Fruit fly (Drosophila melanogaster) whole organism, wandering third instar larva: ENCODE data around the gene CG1812.

ENCODE experiments used
- Abd-B ChIP-seq: fragments of >200 bp; optimal IDR thresholded peaks from 2 replicates; lab custom pipeline; 2017; ENCODE audit warnings: missing biosample characterization, missing genetic modification characterization
- CG32264 ChIP-seq: fragments of 200-800 bp; sonication (Bioruptor generic); optimal IDR thresholded peaks from 2 replicates; lab custom pipeline; 2016; ENCODE audit warnings: missing biosample characterization, missing genetic modification characterization
- CG9705 ChIP-seq: fragments of 200-800 bp; sonication (Bioruptor generic); optimal IDR thresholded peaks from 2 replicates; lab custom pipeline; 2018; ENCODE audit warnings: missing biosample characterization, mild to moderate bottlenecking, missing genetic modification characterization
- CrebA ChIP-seq: fragments of 200-800 bp; sonication (Bioruptor generic); optimal IDR thresholded peaks from 2 replicates; lab custom pipeline; 2016; ENCODE audit warnings: missing biosample characterization, mild to moderate bottlenecking, missing genetic modification characterization, borderline replicate concordance
- Dfd ChIP-seq: fragments of >200 bp; optimal IDR thresholded peaks from 2 replicates; lab custom pipeline; 2017; ENCODE audit warnings: missing biosample characterization, missing genetic modification characterization
- Dif ChIP-seq: fragments of 200-275, 200-300 bp; sonication (Bioruptor generic); optimal IDR thresholded peaks from 2 replicates; lab custom pipeline; 2018; ENCODE audit warnings: missing biosample characterization, missing genetic modification characterization; ENCODE audit not compliant: partially characterized antibody
- GATAd ChIP-seq: sonication (Bioruptor generic); optimal IDR thresholded peaks from 2 replicates; lab custom pipeline; 2016; ENCODE audit warnings: missing biosample characterization, missing genetic modification characterization
- HLH106 ChIP-seq: fragments of 200-800 bp; optimal IDR thresholded peaks from 3 replicates; lab custom pipeline; 2019; ENCODE audit warnings: missing biosample characterization, mild to moderate bottlenecking, missing genetic modification characterization, moderate library complexity
- Hnf4 ChIP-seq: fragments of 200-800 bp; sonication (Bioruptor generic); optimal IDR thresholded peaks from 2 replicates; lab custom pipeline; 2016; ENCODE audit warnings: missing biosample characterization, mild to moderate bottlenecking, missing genetic modification characterization
- Hr78 ChIP-seq: fragments of >200 bp; optimal IDR thresholded peaks from 2 replicates; lab custom pipeline; 2017; ENCODE audit warnings: missing biosample characterization, missing genetic modification characterization
- Hr83 ChIP-seq: fragments of 200-300 bp; sonication (Bioruptor generic); optimal IDR thresholded peaks from 2 replicates; lab custom pipeline; 2016; ENCODE audit warnings: missing biosample characterization, mild to moderate bottlenecking, missing genetic modification characterization, moderate library complexity; ENCODE audit not compliant: poor library complexity, severe bottlenecking
- Jra ChIP-seq: sonication (Bioruptor generic); optimal IDR thresholded peaks from 2 replicates; lab custom pipeline; 2016; ENCODE audit warnings: missing biosample characterization, missing genetic modification characterization
- Mio ChIP-seq: sonication (Bioruptor generic); optimal IDR thresholded peaks from 2 replicates; lab custom pipeline; 2016; ENCODE audit warnings: missing biosample characterization, missing genetic modification characterization
- Myc ChIP-seq: fragments of >200 bp; optimal IDR thresholded peaks from 2 replicates; lab custom pipeline; 2017
- N ChIP-seq: fragments of >200 bp; optimal IDR thresholded peaks from 2 replicates; lab custom pipeline; 2018; ENCODE audit warnings: missing biosample characterization, missing external identifiers, missing genetic modification characterization
- OdsH ChIP-seq: fragments of 200-800 bp; sonication (Bioruptor generic); optimal IDR thresholded peaks from 2 replicates; lab custom pipeline; 2016; ENCODE audit warnings: missing biosample characterization, mild to moderate bottlenecking, missing genetic modification characterization
- Rel ChIP-seq, 2 experiments: fragments of 200-800 bp; sonication (Bioruptor generic) in 1 of 2; optimal IDR thresholded peaks; 2 replicates in 1 of 2; 3 replicates in 1 of 2; lab custom pipeline; 2016 to 2019; ENCODE audit warnings: mild to moderate bottlenecking in 2 of 2, missing biosample characterization in 2 of 2, missing genetic modification characterization in 2 of 2, moderate library complexity in 1 of 2
- Sp1 ChIP-seq: fragments of 200-800 bp; sonication (Bioruptor generic); optimal IDR thresholded peaks from 3 replicates; lab custom pipeline; 2019; ENCODE audit warnings: missing biosample characterization, mild to moderate bottlenecking, missing genetic modification characterization, moderate library complexity
- Vsx2 ChIP-seq: fragments of 200-300, 225-300 bp; sonication (Bioruptor generic); optimal IDR thresholded peaks from 2 replicates; lab custom pipeline; 2018; ENCODE audit warnings: missing biosample characterization, missing genetic modification characterization; ENCODE audit not compliant: partially characterized antibody
- br ChIP-seq: fragments of 200-800 bp; sonication (Bioruptor generic); optimal IDR thresholded peaks from 2 replicates; lab custom pipeline; 2016; ENCODE audit warnings: missing biosample characterization, missing genetic modification characterization
- brk ChIP-seq: fragments of 200-800 bp; sonication (Bioruptor generic); optimal IDR thresholded peaks from 2 replicates; lab custom pipeline; 2016; ENCODE audit warnings: missing biosample characterization, mild to moderate bottlenecking, missing genetic modification characterization
- dl ChIP-seq, 2 experiments: fragments of 175-275, 200-275 bp in 1 of 2; fragments of 200-275 bp in 1 of 2; sonication (Bioruptor generic); optimal IDR thresholded peaks; lab custom pipeline; 2018; ENCODE audit warnings: mild to moderate bottlenecking in 2 of 2, missing biosample characterization in 2 of 2, missing genetic modification characterization in 2 of 2, moderate library complexity in 2 of 2; ENCODE audit not compliant: partially characterized antibody in 2 of 2, insufficient read depth in 1 of 2
- dmrt93B ChIP-seq: fragments of 200-800 bp; sonication (Bioruptor generic); optimal IDR thresholded peaks from 2 replicates; lab custom pipeline; 2018; ENCODE audit warnings: missing biosample characterization, mild to moderate bottlenecking, missing genetic modification characterization
- dsf ChIP-seq: sonication (Bioruptor generic); optimal IDR thresholded peaks from 2 replicates; lab custom pipeline; 2016; ENCODE audit warnings: missing biosample characterization, missing genetic modification characterization, borderline replicate concordance
- ey ChIP-seq: fragments of 200-800 bp; sonication (Bioruptor generic); optimal IDR thresholded peaks from 2 replicates; lab custom pipeline; 2016; ENCODE audit warnings: missing biosample characterization, missing genetic modification characterization
- foxo ChIP-seq, 2 experiments: fragments of 200-800 bp; sonication (Bioruptor generic); optimal IDR thresholded peaks; 2 replicates in 1 of 2; 3 replicates in 1 of 2; lab custom pipeline; 2016 to 2017; ENCODE audit warnings: missing biosample characterization in 2 of 2, missing genetic modification characterization in 2 of 2
- fru ChIP-seq: fragments of 200-800 bp; sonication (Bioruptor generic); optimal IDR thresholded peaks from 3 replicates; lab custom pipeline; 2016; ENCODE audit warnings: missing biosample characterization, mild to moderate bottlenecking, missing genetic modification characterization
- h ChIP-seq: fragments of 200-800 bp; sonication (Bioruptor generic); optimal IDR thresholded peaks from 3 replicates; lab custom pipeline; 2016; ENCODE audit warnings: missing biosample characterization, mild to moderate bottlenecking, missing genetic modification characterization
- jim ChIP-seq: fragments of 175-275, 200-325 bp; sonication (Bioruptor generic); optimal IDR thresholded peaks from 2 replicates; lab custom pipeline; 2016; ENCODE audit warnings: missing biosample characterization, mild to moderate bottlenecking, missing genetic modification characterization
- lola ChIP-seq: fragments of >200 bp; optimal IDR thresholded peaks from 2 replicates; lab custom pipeline; 2017; ENCODE audit warnings: missing biosample characterization, missing genetic modification characterization
- pan ChIP-seq: fragments of >200 bp; optimal IDR thresholded peaks from 2 replicates; lab custom pipeline; 2017
- psq ChIP-seq: fragments of 200-800 bp; sonication (Bioruptor generic); optimal IDR thresholded peaks from 3 replicates; lab custom pipeline; 2017; ENCODE audit warnings: missing biosample characterization, mild to moderate bottlenecking, missing genetic modification characterization, moderate library complexity
- rgr ChIP-seq: fragments of 200-800 bp; sonication (Bioruptor generic); optimal IDR thresholded peaks from 3 replicates; lab custom pipeline; 2016; ENCODE audit warnings: missing biosample characterization, mild to moderate bottlenecking, missing genetic modification characterization
- sage ChIP-seq: fragments of 200-800 bp; sonication (Bioruptor generic); optimal IDR thresholded peaks from 2 replicates; lab custom pipeline; 2016; ENCODE audit warnings: missing biosample characterization, mild to moderate bottlenecking, missing genetic modification characterization
- sv ChIP-seq: fragments of 200-800 bp; sonication (Bioruptor generic); optimal IDR thresholded peaks from 3 replicates; lab custom pipeline; 2016; ENCODE audit warnings: missing biosample characterization, missing genetic modification characterization
- tai ChIP-seq: sonication (Bioruptor generic); optimal IDR thresholded peaks from 2 replicates; lab custom pipeline; 2016; ENCODE audit warnings: missing biosample characterization, missing genetic modification characterization
- usp ChIP-seq: fragments of >200 bp; optimal IDR thresholded peaks from 2 replicates; lab custom pipeline; 2017; ENCODE audit warnings: missing biosample characterization, missing genetic modification characterization
- woc ChIP-seq: sonication (Bioruptor generic); optimal IDR thresholded peaks from 2 replicates; lab custom pipeline; 2016; ENCODE audit warnings: missing biosample characterization, mild to moderate bottlenecking, missing genetic modification characterization

The CG1812 gene

dm6 chrX:20509535-20510424 is 1.6 kb upstream of the CG1812 start (continued):
- TF ChIP-seq usp (GFP tag; lab: Kevin White, UChicago) (no peak), fru (GFP tag; lab: Kevin White, UChicago) (peak; percentile 80), h (GFP tag; lab: Kevin White, UChicago) (peak; percentile 72), Hnf4 (GFP tag; lab: Kevin White, UChicago) (peak; percentile 55)

dm6 chrX:20510540-20510939 is 804 bp upstream of the CG1812 start, which contains the start of gene RhoGAP19D:
RhoGAP19D (minus strand) TSS chrX:20510694.
- no peak for TF ChIP-seq pan (lab: Kevin White, UChicago)
- no peak for TF ChIP-seq Vsx2
- no peak for TF ChIP-seq woc
- TF ChIP-seq foxo (GFP tag; optimal IDR thresholded peaks at IDR 0.05; lab: Kevin White, UChicago), result peak in 1 of 2 experiments; percentile 72
- peak; percentile 10 for TF ChIP-seq jim
- TF ChIP-seq CrebA (GFP tag; lab: Kevin White, UChicago), result no peak
- peak; percentile 17 for TF ChIP-seq dmrt93B (GFP tag; lab: Kevin White, UChicago)
- peak; percentile 54 for TF ChIP-seq ey
- peak; percentile 35 for TF ChIP-seq CG9705 (GFP tag; lab: Kevin White, UChicago)
- TF ChIP-seq Mio (GFP tag; lab: Kevin White, UChicago), result no peak
- no peak for TF ChIP-seq dl (GFP tag; optimal IDR thresholded peaks at IDR 0.05; lab: Kevin White, UChicago; ENCODE audit: insufficient read depth in 1 of 2, partially characterized antibody in 2 of 2)
- TF ChIP-seq sv (GFP tag; lab: Kevin White, UChicago), result peak; percentile 20
- TF ChIP-seq dsf (GFP tag; lab: Kevin White, UChicago), result peak; percentile 32
- peak; percentile 41 for TF ChIP-seq Sp1
- peak; percentile 82 for TF ChIP-seq Hnf4 (GFP tag; lab: Kevin White, UChicago)
- peak; percentile 3 for TF ChIP-seq CG32264 (GFP tag; lab: Kevin White, UChicago)
- no peak for TF ChIP-seq N (GFP tag; lab: Kevin White, UChicago)
- no peak for TF ChIP-seq Abd-B (GFP tag; lab: Kevin White, UChicago)
- TF ChIP-seq Hr78 (GFP tag; lab: Kevin White, UChicago), result no peak
- TF ChIP-seq brk (GFP tag; lab: Kevin White, UChicago), result peak; percentile 49
- TF ChIP-seq HLH106, result peak; percentile 46
- TF ChIP-seq br (GFP tag; lab: Kevin White, UChicago), result peak; percentile 44
- TF ChIP-seq Dif (GFP tag; lab: Kevin White, UChicago), result no peak
- TF ChIP-seq Myc (lab: Kevin White, UChicago), result no peak
- no peak for TF ChIP-seq usp (GFP tag; lab: Kevin White, UChicago)
- TF ChIP-seq rgr (GFP tag; lab: Kevin White, UChicago), result peak; percentile 69
- no peak for TF ChIP-seq lola (GFP tag; lab: Kevin White, UChicago)
- peak; percentile 46 for TF ChIP-seq GATAd
- no peak for TF ChIP-seq Dfd (GFP tag; lab: Kevin White, UChicago)
- peak; percentile 75 for TF ChIP-seq psq (GFP tag; lab: Kevin White, UChicago)
- peak; percentile 95 for TF ChIP-seq Hr83
- TF ChIP-seq tai (GFP tag; lab: Kevin White, UChicago), result peak; percentile 71
- peak; percentile 77 for TF ChIP-seq h (GFP tag; lab: Kevin White, UChicago)
- TF ChIP-seq OdsH, result peak; percentile 16
- TF ChIP-seq Rel (GFP tag; optimal IDR thresholded peaks at IDR 0.05; lab: Kevin White, UChicago), result no peak
- TF ChIP-seq Rel (tag; optimal IDR thresholded peaks at IDR 0.05; lab: Kevin White, UChicago), result peak; percentile 60
- TF ChIP-seq fru (GFP tag; lab: Kevin White, UChicago), result peak; percentile 56
- peak; percentile 60 for TF ChIP-seq Jra (GFP tag; lab: Kevin White, UChicago)
- TF ChIP-seq sage, result peak; percentile 22
